Fruit fly (Drosophila melanogaster) whole organism, embryonic: Measurements from ENCODE around the gene CG14229.
A peak's percentile ranks its signal among the peaks of the same experiment; 100 is the strongest.

Source experiments
- Abd-B ChIP-seq: fragments of 200-800 bp; sonication (Bioruptor generic); optimal IDR thresholded peaks from 2 replicates; lab custom pipeline; 2018; ENCODE audit warnings: missing biosample characterization, mild to moderate bottlenecking, missing genetic modification characterization, moderate library complexity
- Atf6 ChIP-seq: fragments of 200-800 bp; sonication (Bioruptor generic); IDR thresholded peaks from 2 replicates; pipeline ENCODE4 v1.3.6; 2022; ENCODE audit warnings: missing biosample characterization, missing genetic modification characterization
- Bgb ChIP-seq: fragments of 200-800 bp; sonication (Bioruptor generic); IDR thresholded peaks from 2 replicates; pipeline ENCODE4 v1.3.6; 2022; ENCODE audit warnings: missing biosample characterization, missing genetic modification characterization; ENCODE audit not compliant: partially characterized antibody
- Blimp-1 ChIP-seq: fragments of 200-800 bp; sonication (Bioruptor generic); optimal IDR thresholded peaks from 3 replicates; lab custom pipeline; 2018; ENCODE audit warnings: missing biosample characterization, missing genetic modification characterization, mild to moderate bottlenecking, moderate library complexity, missing genetic modification reagents
- CG10431 ChIP-seq: fragments of 200-800 bp; sonication (Bioruptor generic); optimal IDR thresholded peaks from 3 replicates; lab custom pipeline; 2018; ENCODE audit warnings: missing biosample characterization, mild to moderate bottlenecking, missing genetic modification characterization
- CG11695 ChIP-seq: fragments of 200-800 bp; sonication (Bioruptor generic); IDR thresholded peaks from 3 replicates; pipeline ENCODE4 v1.3.6; 2022; ENCODE audit warnings: missing biosample characterization, missing genetic modification characterization
- CG11696 ChIP-seq: fragments of 200-800 bp; sonication (Bioruptor generic); IDR thresholded peaks from 2 replicates; pipeline ENCODE4 v1.3.6; 2022; ENCODE audit warnings: missing biosample characterization, missing genetic modification characterization
- CG14441 ChIP-seq: fragments of 200-800 bp; sonication (Bioruptor generic); IDR thresholded peaks from 2 replicates; pipeline ENCODE4 v1.3.6; 2022; ENCODE audit warnings: missing biosample characterization, missing genetic modification characterization
- CG17802 ChIP-seq: fragments of 200-800 bp; sonication (Bioruptor generic); optimal IDR thresholded peaks from 2 replicates; lab custom pipeline; 2018; ENCODE audit warnings: missing biosample characterization, mild to moderate bottlenecking, missing genetic modification characterization, moderate library complexity
- CG17829 ChIP-seq: fragments of 200-800 bp; optimal IDR thresholded peaks from 2 replicates; lab custom pipeline; 2019; ENCODE audit warnings: missing biosample characterization, mild to moderate bottlenecking, missing genetic modification characterization, moderate library complexity
- CG2116 ChIP-seq: fragments of 200-800 bp; sonication (Bioruptor generic); optimal IDR thresholded peaks from 3 replicates; lab custom pipeline; 2018; ENCODE audit warnings: missing biosample characterization, mild to moderate bottlenecking, missing genetic modification characterization
- CG42726 ChIP-seq: fragments of 200-800 bp; sonication (Bioruptor generic); IDR thresholded peaks from 2 replicates; pipeline ENCODE4 v1.3.6; 2022; ENCODE audit warnings: missing biosample characterization, missing genetic modification characterization; ENCODE audit not compliant: partially characterized antibody
- CG4617 ChIP-seq: fragments of 200-800 bp; sonication (Bioruptor generic); optimal IDR thresholded peaks from 3 replicates; lab custom pipeline; 2016; ENCODE audit warnings: missing biosample characterization, missing genetic modification characterization, borderline replicate concordance
- CG4820 ChIP-seq: fragments of 200-800 bp; sonication (Bioruptor generic); optimal IDR thresholded peaks from 3 replicates; lab custom pipeline; 2016; ENCODE audit warnings: missing biosample characterization, missing genetic modification characterization
- CG6254 ChIP-seq: fragments of 200-800 bp; sonication (Bioruptor generic); optimal IDR thresholded peaks from 3 replicates; lab custom pipeline; 2017; ENCODE audit warnings: mild to moderate bottlenecking, missing biosample characterization, missing genetic modification reagents, missing genetic modification characterization
- CG8089 ChIP-seq: fragments of 200-800 bp; sonication (Bioruptor generic); optimal IDR thresholded peaks from 3 replicates; lab custom pipeline; 2016; ENCODE audit warnings: missing biosample characterization, missing genetic modification characterization
- CG8281 ChIP-seq: fragments of 200-800 bp; sonication (Bioruptor generic); optimal IDR thresholded peaks from 2 replicates; lab custom pipeline; 2018; ENCODE audit warnings: missing biosample characterization, mild to moderate bottlenecking, missing genetic modification characterization, moderate library complexity
- CG8290 ChIP-seq, 3 experiments: fragments of 200-800 bp; sonication (Bioruptor generic); optimal IDR thresholded peaks; 2 replicates each; lab custom pipeline; 2016 to 2019; ENCODE audit warnings: missing biosample characterization in 3 of 3, missing genetic modification characterization in 3 of 3, mild to moderate bottlenecking in 2 of 3, moderate library complexity in 1 of 3
- CG8388 ChIP-seq: fragments of 200-800 bp; sonication (Bioruptor generic); optimal IDR thresholded peaks from 2 replicates; lab custom pipeline; 2019; ENCODE audit warnings: missing biosample characterization, mild to moderate bottlenecking, missing genetic modification characterization, moderate library complexity
- CG8944 ChIP-seq: fragments of 200-800 bp; sonication (Bioruptor generic); optimal IDR thresholded peaks from 3 replicates; lab custom pipeline; 2016; ENCODE audit warnings: missing biosample characterization, missing genetic modification characterization
- CG9932 ChIP-seq: fragments of 200-800 bp; sonication (Bioruptor generic); IDR thresholded peaks from 2 replicates; pipeline ENCODE4 v1.3.6; 2022; ENCODE audit warnings: missing biosample characterization, missing genetic modification characterization
- GATAe ChIP-seq: fragments of 200-800 bp; sonication (Bioruptor generic); conservative IDR thresholded peaks from 2 replicates; pipeline ENCODE4 v1.3.6; 2022; ENCODE audit warnings: missing biosample characterization, missing genetic modification characterization
- Gsc ChIP-seq: fragments of 200-800 bp; sonication (Bioruptor generic); IDR thresholded peaks from 2 replicates; pipeline ENCODE4 v1.3.6; 2022; ENCODE audit warnings: missing biosample characterization, missing genetic modification characterization
- H15 ChIP-seq: fragments of 200-800 bp; sonication (Bioruptor generic); IDR thresholded peaks from 3 replicates; pipeline ENCODE4 v1.3.6; 2022; ENCODE audit warnings: missing biosample characterization, missing genetic modification characterization
- HLHmδ ChIP-seq: fragments of 200-800 bp; sonication (Bioruptor generic); optimal IDR thresholded peaks from 2 replicates; lab custom pipeline; 2018; ENCODE audit warnings: missing biosample characterization, mild to moderate bottlenecking, missing genetic modification characterization, moderate library complexity
- Hr51 ChIP-seq, 2 experiments: fragments of 200-800 bp; sonication (Bioruptor generic); optimal IDR thresholded peaks; 2 replicates in 1 of 2; 3 replicates in 1 of 2; lab custom pipeline; 2016 to 2018; ENCODE audit warnings: missing biosample characterization in 2 of 2, missing genetic modification characterization in 2 of 2, mild to moderate bottlenecking in 1 of 2, moderate library complexity in 1 of 2
- Meics ChIP-seq: fragments of 200-800 bp; sonication (Bioruptor generic); optimal IDR thresholded peaks from 2 replicates; lab custom pipeline; 2017; ENCODE audit warnings: missing biosample characterization, mild to moderate bottlenecking, missing genetic modification characterization
- NC2α ChIP-seq: fragments of 200-800 bp; sonication (Bioruptor generic); optimal IDR thresholded peaks from 2 replicates; lab custom pipeline; 2016; ENCODE audit warnings: missing biosample characterization, missing genetic modification characterization
- Nf-YB ChIP-seq: fragments of 200-800 bp; sonication (Bioruptor generic); optimal IDR thresholded peaks from 3 replicates; lab custom pipeline; 2019; ENCODE audit warnings: missing biosample characterization, mild to moderate bottlenecking, missing genetic modification characterization, moderate library complexity
- Optix ChIP-seq: fragments of 200-800 bp; sonication (Bioruptor generic); IDR thresholded peaks from 3 replicates; pipeline ENCODE4 v1.3.6; 2022; ENCODE audit warnings: missing biosample characterization, missing genetic modification characterization
- Spps ChIP-seq: fragments of 200-800 bp; sonication (Bioruptor generic); optimal IDR thresholded peaks from 2 replicates; lab custom pipeline; 2018; ENCODE audit warnings: missing biosample characterization, mild to moderate bottlenecking, missing genetic modification characterization
- Vsx1 ChIP-seq: fragments of 200-800 bp; sonication (Bioruptor generic); optimal IDR thresholded peaks from 2 replicates; lab custom pipeline; 2017; ENCODE audit warnings: missing biosample characterization, mild to moderate bottlenecking, missing genetic modification characterization, missing genetic modification reagents
- Xrp1 ChIP-seq: fragments of 200-800 bp; sonication (Bioruptor generic); IDR thresholded peaks from 2 replicates; pipeline ENCODE4 v1.3.6; 2022; ENCODE audit warnings: missing biosample characterization, missing genetic modification characterization
- aop ChIP-seq: fragments of 200-800 bp; sonication (Bioruptor generic); IDR thresholded peaks from 2 replicates; pipeline ENCODE4 v1.3.6; 2022; ENCODE audit warnings: missing biosample characterization, missing genetic modification characterization
- cas ChIP-seq: fragments of 200-800 bp; sonication (Bioruptor generic); IDR thresholded peaks from 2 replicates; pipeline ENCODE4 v1.3.6; 2022; ENCODE audit warnings: missing biosample characterization, missing genetic modification characterization
- caup ChIP-seq: fragments of 200-800 bp; sonication (Bioruptor generic); optimal IDR thresholded peaks from 3 replicates; lab custom pipeline; 2017; ENCODE audit warnings: missing biosample characterization, mild to moderate bottlenecking, missing genetic modification characterization, moderate library complexity; ENCODE audit not compliant: severe bottlenecking
- cg ChIP-seq: fragments of 200-800 bp; sonication (Bioruptor generic); optimal IDR thresholded peaks from 3 replicates; lab custom pipeline; 2019; ENCODE audit warnings: missing biosample characterization, mild to moderate bottlenecking, missing genetic modification characterization, moderate library complexity
- dan ChIP-seq: fragments of 200-800 bp; sonication (Bioruptor generic); IDR thresholded peaks from 2 replicates; pipeline ENCODE4 v1.3.6; 2022; ENCODE audit warnings: missing biosample characterization, missing genetic modification characterization
- fru ChIP-seq: fragments of >200 bp; optimal IDR thresholded peaks from 2 replicates; lab custom pipeline; 2017
- gsb ChIP-seq: fragments of 200-800 bp; sonication (Bioruptor generic); IDR thresholded peaks from 2 replicates; pipeline ENCODE4 v1.3.6; 2022; ENCODE audit warnings: missing biosample characterization, missing genetic modification characterization
- h ChIP-seq: fragments of >200 bp; optimal IDR thresholded peaks from 2 replicates; lab custom pipeline; 2017
- ind ChIP-seq: fragments of 200-800 bp; sonication (Bioruptor generic); optimal IDR thresholded peaks from 3 replicates; lab custom pipeline; 2016; ENCODE audit warnings: missing biosample characterization, missing genetic modification characterization
- jumu ChIP-seq: fragments of 200-800 bp; sonication (Bioruptor generic); optimal IDR thresholded peaks from 3 replicates; lab custom pipeline; 2016; ENCODE audit warnings: missing biosample characterization, missing genetic modification characterization
- kay ChIP-seq: fragments of 200-800 bp; sonication (Bioruptor generic); optimal IDR thresholded peaks from 2 replicates; lab custom pipeline; 2016; ENCODE audit warnings: missing biosample characterization, missing genetic modification characterization
- maf-S ChIP-seq: fragments of 200-800 bp; sonication (Bioruptor generic); optimal IDR thresholded peaks from 2 replicates; lab custom pipeline; 2016; ENCODE audit warnings: missing biosample characterization, missing genetic modification characterization
- odd ChIP-seq: fragments of 200-800 bp; sonication (Bioruptor generic); optimal IDR thresholded peaks from 2 replicates; lab custom pipeline; 2017; ENCODE audit warnings: missing biosample characterization, mild to moderate bottlenecking, missing genetic modification characterization
- otp ChIP-seq: fragments of 200-800 bp; sonication (Bioruptor generic); IDR thresholded peaks from 3 replicates; pipeline ENCODE4, ENCODE4 v1.3.6; 2022; ENCODE audit warnings: missing biosample characterization, missing genetic modification characterization
- pzg ChIP-seq: fragments of 200-800 bp; sonication (Bioruptor generic); optimal IDR thresholded peaks from 3 replicates; lab custom pipeline; 2018; ENCODE audit warnings: missing biosample characterization, mild to moderate bottlenecking, missing genetic modification characterization, moderate library complexity
- slbo ChIP-seq: fragments of 200-800 bp; sonication (Bioruptor generic); IDR thresholded peaks from 2 replicates; pipeline ENCODE4 v1.3.6; 2022; ENCODE audit warnings: missing biosample characterization, missing genetic modification characterization
- trem ChIP-seq: fragments of 200-800 bp; optimal IDR thresholded peaks from 3 replicates; lab custom pipeline; 2019; ENCODE audit warnings: missing biosample characterization, mild to moderate bottlenecking, missing genetic modification characterization, moderate library complexity
- unpg ChIP-seq: fragments of 200-800 bp; sonication (Bioruptor generic); optimal IDR thresholded peaks from 3 replicates; lab custom pipeline; 2018; ENCODE audit warnings: missing biosample characterization, mild to moderate bottlenecking, missing genetic modification characterization, moderate library complexity
- wdn ChIP-seq: fragments of 200-800 bp; sonication (Bioruptor generic); IDR thresholded peaks from 2 replicates; pipeline ENCODE4 v1.3.6; 2022; ENCODE audit warnings: missing biosample characterization, missing genetic modification characterization

Gene CG14229

dm6 chrX:19704083-19704482 is 9.0 kb upstream of the CG14229 start, which contains the start of the genes CG14230 and CG14232 (continued):
- TF ChIP-seq Xrp1 (GFP tag; lab: Robert Waterston, UW) (no peak), CG6254 (GFP tag; lab: Kevin White, UChicago) (no peak), Vsx1 (no peak), odd (GFP tag; lab: Kevin White, UChicago) (no peak), Gsc (no peak), CG10431 (GFP tag; lab: Kevin White, UChicago) (no peak), maf-S (GFP tag; lab: Kevin White, UChicago) (no peak), unpg (GFP tag; lab: Kevin White, UChicago) (no peak), CG8944 (GFP tag; lab: Kevin White, UChicago) (no peak), H15 (GFP tag; lab: Robert Waterston, UW) (no peak), aop (no peak), CG11695 (GFP tag; lab: Robert Waterston, UW) (no peak), slbo (GFP tag; lab: Robert Waterston, UW) (no peak), Atf6 (no peak), CG2116 (peak; percentile 56), pzg (GFP tag; lab: Kevin White, UChicago) (peak; percentile 70), jumu (GFP tag; lab: Kevin White, UChicago) (no peak), Abd-B (peak; percentile 61), otp (no peak), gsb (no peak), CG8388 (GFP tag; lab: Kevin White, UChicago) (no peak), h (lab: Kevin White, UChicago) (no peak), CG11696 (GFP tag; lab: Robert Waterston, UW) (no peak), Blimp-1 (GFP tag; lab: Kevin White, UChicago) (no peak), CG17802 (tag; lab: Kevin White, UChicago) (no peak), Meics (GFP tag; lab: Kevin White, UChicago) (no peak), kay (GFP tag; lab: Kevin White, UChicago) (no peak), NC2α (GFP tag; lab: Kevin White, UChicago) (no peak), CG8290 (GFP tag; optimal IDR thresholded peaks at IDR 0.05; lab: Kevin White, UChicago) (peak; percentile 1), CG8290 (tag; optimal IDR thresholded peaks at IDR 0.05; lab: Kevin White, UChicago) (no peak), CG4820 (GFP tag; lab: Kevin White, UChicago) (no peak), CG17829 (tag; lab: Kevin White, UChicago) (no peak), CG4617 (GFP tag; lab: Kevin White, UChicago) (peak; percentile 71), CG9932 (GFP tag; lab: Robert Waterston, UW) (no peak), CG8089 (GFP tag; lab: Kevin White, UChicago) (no peak), fru (lab: Kevin White, UChicago) (no peak), Optix (GFP tag; lab: Robert Waterston, UW) (no peak), caup (GFP tag; lab: Kevin White, UChicago) (no peak), Bgb (no peak), cg (GFP tag; lab: Kevin White, UChicago) (no peak), CG42726 (GFP tag; lab: Robert Waterston, UW) (no peak), ind (GFP tag; lab: Kevin White, UChicago) (no peak), trem (tag; lab: Kevin White, UChicago) (peak; percentile 47), HLHmδ (no peak), Nf-YB (GFP tag; lab: Kevin White, UChicago) (no peak), cas (GFP tag; lab: Robert Waterston, UW) (no peak), dan (no peak), Spps (tag; lab: Kevin White, UChicago) (no peak), CG14441 (no peak), CG8281 (tag; lab: Kevin White, UChicago) (no peak), wdn (GFP tag; lab: Robert Waterston, UW) (no peak), GATAe (GFP tag; lab: Robert Waterston, UW) (no peak), Hr51 (GFP tag; optimal IDR thresholded peaks at IDR 0.05; lab: Kevin White, UChicago) (no peak)
